Worm (Caenorhabditis elegans) whole organism, young adult: Measurements from ENCODE around the gene F53C3.11.

Experiments
- ama-1 ChIP-seq, 3 experiments: fragments of 150-350 bp in 1 of 3; sonication (generic microtip) in 2 of 3; optimal IDR thresholded peaks; 2 replicates each; lab custom pipeline; 2014 to 2018; ENCODE audit warnings: missing biosample characterization in 2 of 3, missing genetic modification characterization in 2 of 3, missing genetic modification reagents in 2 of 3
- ceh-100 ChIP-seq: fragments of 200-800 bp; sonication (Bioruptor generic); IDR thresholded peaks from 2 replicates; pipeline ENCODE4 v1.3.6; 2022; ENCODE audit warnings: missing genetic modification reagents, missing genetic modification characterization, missing compliant biosample characterization
- efl-1 ChIP-seq: fragments of 150-350 bp; optimal IDR thresholded peaks from 2 replicates; lab custom pipeline; 2014; ENCODE audit warnings: missing biosample characterization, missing genetic modification reagents, missing genetic modification characterization
- him-1 ChIP-seq: sonication (generic microtip); optimal IDR thresholded peaks from 2 replicates; lab custom pipeline; 2016; ENCODE audit warnings: missing genotype, missing genetic modification reagents, missing genetic modification characterization, missing compliant biosample characterization
- nfya-1 ChIP-seq: sonication (generic microtip); optimal IDR thresholded peaks from 2 replicates; lab custom pipeline; 2017; ENCODE audit warnings: antibody characterized with exemption, missing compliant biosample characterization, missing genetic modification characterization, borderline replicate concordance; ENCODE audit not compliant: insufficient read depth
- pha-4 ChIP-seq: fragments of 150-350 bp; sonication (generic microtip); optimal IDR thresholded peaks from 2 replicates; lab custom pipeline; 2014; ENCODE audit warnings: missing biosample characterization, missing genetic modification reagents, missing genetic modification characterization
- tbp1 ChIP-seq: fragments of 200-800 bp; sonication (Bioruptor generic); optimal IDR thresholded peaks from 2 replicates; lab custom pipeline; 2018; ENCODE audit warnings: mild to moderate bottlenecking, missing genetic modification characterization, missing compliant biosample characterization
- tlf-1 ChIP-seq: fragments of 200-800 bp; sonication (Bioruptor generic); optimal IDR thresholded peaks from 2 replicates; lab custom pipeline; 2018; ENCODE audit warnings: mild to moderate bottlenecking, missing genetic modification characterization, missing compliant biosample characterization

ce11 chrII:3877874-3878273 is 28.6 kb downstream of the F53C3.11 start, which contains the start of gene sdz-7:
- TF ChIP-seq ama-1 (optimal IDR thresholded peaks at IDR 0.05; lab: Kevin White, UChicago) (no peak), ama-1 (GFP tag; optimal IDR thresholded peaks at IDR 0.05; lab: Kevin White, UChicago) (no peak), ceh-100 (no peak), tlf-1 (GFP tag; lab: Kevin White, UChicago) (no peak), efl-1 (GFP tag; lab: Kevin White, UChicago) (no peak), pha-4 (no peak), tbp1 (GFP tag; lab: Kevin White, UChicago) (no peak), him-1 (tag; lab: Kevin White, UChicago) (no peak), nfya-1 (tag; lab: Kevin White, UChicago) (no peak)
